Worm (Caenorhabditis elegans) whole organism, mixed stage, embryonic: ENCODE measurements around the gene cnep-1.

ENCODE experiments used
- bed-3 ChIP-seq: fragments of 200-800 bp; sonication (Bioruptor generic); optimal IDR thresholded peaks from 3 replicates; lab custom pipeline; 2018; ENCODE audit warnings: mild to moderate bottlenecking, missing genetic modification characterization, moderate library complexity, missing compliant biosample characterization
- blmp-1 ChIP-seq: fragments of 150-350 bp; optimal IDR thresholded peaks from 2 replicates; lab custom pipeline; 2014; ENCODE audit warnings: missing biosample characterization, missing genetic modification characterization
- ceh-39 ChIP-seq: fragments of 150-350 bp; optimal IDR thresholded peaks from 2 replicates; lab custom pipeline; 2014; ENCODE audit warnings: missing biosample characterization, missing genetic modification characterization
- ceh-43 ChIP-seq: fragments of 200-800 bp; sonication (Bioruptor generic); optimal IDR thresholded peaks from 2 replicates; lab custom pipeline; 2018; ENCODE audit warnings: mild to moderate bottlenecking, missing genetic modification characterization, moderate library complexity, missing compliant biosample characterization
- ceh-83 ChIP-seq: fragments of 200-800 bp; sonication (Bioruptor generic); optimal IDR thresholded peaks from 2 replicates; lab custom pipeline; 2018; ENCODE audit warnings: mild to moderate bottlenecking, missing genetic modification characterization, missing compliant biosample characterization
- ces-1 ChIP-seq: fragments of 150-350 bp; optimal IDR thresholded peaks from 2 replicates; lab custom pipeline; 2014; ENCODE audit warnings: missing biosample characterization, missing genetic modification reagents, missing genetic modification characterization
- drap-1 ChIP-seq: fragments of 200-800 bp; sonication (Bioruptor generic); optimal IDR thresholded peaks from 3 replicates; lab custom pipeline; 2018; ENCODE audit warnings: mild to moderate bottlenecking, missing genetic modification characterization, missing compliant biosample characterization
- elt-1 ChIP-seq: sonication (generic microtip); optimal IDR thresholded peaks from 2 replicates; lab custom pipeline; 2017; ENCODE audit warnings: missing genetic modification characterization, mild to moderate bottlenecking, missing compliant biosample characterization, antibody characterized with exemption, moderate library complexity, borderline replicate concordance; ENCODE audit not compliant: insufficient read depth
- elt-3 ChIP-seq: fragments of 150-350 bp; optimal IDR thresholded peaks from 2 replicates; lab custom pipeline; 2014; ENCODE audit warnings: missing biosample characterization, missing genetic modification characterization
- flh-1 ChIP-seq: fragments of 200-800 bp; sonication (Bioruptor generic); optimal IDR thresholded peaks from 2 replicates; lab custom pipeline; 2018; ENCODE audit warnings: mild to moderate bottlenecking, missing genetic modification characterization, moderate library complexity, missing compliant biosample characterization
- ham-2 ChIP-seq: fragments of 200-800 bp; sonication (Bioruptor generic); optimal IDR thresholded peaks from 2 replicates; lab custom pipeline; 2018; ENCODE audit warnings: mild to moderate bottlenecking, missing genetic modification characterization, missing compliant biosample characterization
- hlh-1 ChIP-seq: fragments of 150-350 bp; optimal IDR thresholded peaks from 2 replicates; lab custom pipeline; 2014; ENCODE audit warnings: missing biosample characterization, missing genetic modification reagents, missing genetic modification characterization
- lin-13 ChIP-seq: fragments of 150-350 bp; optimal IDR thresholded peaks from 2 replicates; lab custom pipeline; 2014; ENCODE audit warnings: missing biosample characterization, missing genetic modification characterization
- lin-32 ChIP-seq: fragments of 200-800 bp; sonication (Bioruptor generic); optimal IDR thresholded peaks from 2 replicates; lab custom pipeline; 2018; ENCODE audit warnings: mild to moderate bottlenecking, missing genetic modification characterization, missing compliant biosample characterization
- lsy-2 ChIP-seq: fragments of 150-350 bp; optimal IDR thresholded peaks from 2 replicates; lab custom pipeline; 2014; ENCODE audit warnings: missing biosample characterization, missing genetic modification characterization
- mab-5 ChIP-seq: fragments of 150-350 bp; optimal IDR thresholded peaks from 2 replicates; lab custom pipeline; 2014; ENCODE audit warnings: missing biosample characterization, missing genetic modification characterization
- mep-1 ChIP-seq: fragments of 150-350 bp; optimal IDR thresholded peaks from 2 replicates; lab custom pipeline; 2017; ENCODE audit warnings: missing biosample characterization, missing genetic modification reagents, missing genetic modification characterization, inconsistent platforms
- mls-2 ChIP-seq: sonication (generic microtip); optimal IDR thresholded peaks from 2 replicates; lab custom pipeline; 2016; ENCODE audit warnings: mild to moderate bottlenecking, missing genetic modification characterization, moderate library complexity, missing compliant biosample characterization
- nhr-12 ChIP-seq: fragments of 150-350 bp; optimal IDR thresholded peaks from 2 replicates; lab custom pipeline; 2014; ENCODE audit warnings: missing biosample characterization, missing genetic modification characterization
- nhr-2 ChIP-seq: fragments of 150-350 bp; optimal IDR thresholded peaks from 2 replicates; lab custom pipeline; 2014; ENCODE audit warnings: missing biosample characterization, missing genetic modification characterization
- nhr-237 ChIP-seq: fragments of 150-350 bp; optimal IDR thresholded peaks from 2 replicates; lab custom pipeline; 2014; ENCODE audit warnings: missing biosample characterization, missing genetic modification characterization
- nhr-28 ChIP-seq: fragments of 150-350 bp; optimal IDR thresholded peaks from 2 replicates; lab custom pipeline; 2014; ENCODE audit warnings: missing biosample characterization, missing genetic modification characterization
- nhr-76 ChIP-seq: sonication (generic microtip); optimal IDR thresholded peaks from 2 replicates; lab custom pipeline; 2017; ENCODE audit warnings: missing biosample characterization, missing genetic modification characterization
- pha-4 ChIP-seq: fragments of 150-350 bp; optimal IDR thresholded peaks from 2 replicates; lab custom pipeline; 2018; ENCODE audit warnings: missing biosample characterization, missing genetic modification reagents, missing genetic modification characterization
- sem-2 ChIP-seq: fragments of 200-800 bp; sonication (Bioruptor generic); optimal IDR thresholded peaks from 2 replicates; lab custom pipeline; 2018; ENCODE audit warnings: mild to moderate bottlenecking, missing genetic modification characterization, missing compliant biosample characterization
- snpc-4 ChIP-seq: fragments of 150-350 bp; optimal IDR thresholded peaks from 2 replicates; lab custom pipeline; 2014; ENCODE audit warnings: missing biosample characterization, missing genetic modification characterization
- sptf-1 ChIP-seq: sonication (generic microtip); optimal IDR thresholded peaks from 2 replicates; lab custom pipeline; 2017; ENCODE audit warnings: mild to moderate bottlenecking, missing genetic modification characterization, moderate library complexity, missing compliant biosample characterization
- tbx-8 ChIP-seq: fragments of 200-800 bp; sonication (Bioruptor generic); optimal IDR thresholded peaks from 2 replicates; lab custom pipeline; 2018; ENCODE audit warnings: mild to moderate bottlenecking, missing genetic modification characterization, moderate library complexity, missing compliant biosample characterization
- unc-120 ChIP-seq: sonication (generic microtip); optimal IDR thresholded peaks from 2 replicates; lab custom pipeline; 2017; ENCODE audit warnings: missing genetic modification characterization, missing compliant biosample characterization; ENCODE audit not compliant: poor library complexity, severe bottlenecking
- unc-39 ChIP-seq: fragments of 150-350 bp; optimal IDR thresholded peaks from 2 replicates; lab custom pipeline; 2014; ENCODE audit warnings: missing biosample characterization, missing genetic modification characterization
- unc-62 ChIP-seq: fragments of 150-350 bp; optimal IDR thresholded peaks from 2 replicates; lab custom pipeline; 2014; ENCODE audit warnings: missing biosample characterization, missing genetic modification reagents, missing genetic modification characterization
- zip-8 ChIP-seq: fragments of 150-350 bp; optimal IDR thresholded peaks from 2 replicates; lab custom pipeline; 2014; ENCODE audit warnings: missing biosample characterization, missing genetic modification characterization
- ztf-11 ChIP-seq: fragments of 150-350 bp; optimal IDR thresholded peaks from 2 replicates; lab custom pipeline; 2014; ENCODE audit warnings: missing biosample characterization, missing genetic modification characterization

Gene cnep-1

DNA sequence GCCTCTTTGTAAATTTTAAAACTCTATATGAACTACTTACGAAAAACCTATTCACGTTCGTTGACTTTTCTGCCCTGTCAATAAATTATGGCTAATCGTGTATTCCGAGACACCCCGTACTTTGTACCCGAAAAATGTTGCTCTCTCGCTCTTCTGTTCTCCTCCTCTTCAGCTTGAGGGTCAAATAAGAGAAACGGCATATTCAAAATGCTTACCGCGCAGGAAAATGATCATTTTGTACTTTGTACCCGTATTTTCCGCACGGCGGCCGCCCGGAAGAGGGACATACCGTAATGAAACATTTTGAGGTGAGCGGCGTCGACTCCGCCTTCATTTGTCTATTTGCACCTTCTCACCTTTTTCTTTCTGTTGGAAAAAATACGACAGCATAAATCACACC lies 33.5 kb downstream of the cnep-1 start:
- TF ChIP-seq ces-1 (no peak), sem-2 (GFP tag; lab: Kevin White, UChicago) (no peak), pha-4 (peak; percentile 70), unc-39 (tag; lab: Kevin White, UChicago) (no peak), lsy-2 (no peak), lin-13 (no peak), nhr-12 (no peak), ceh-83 (GFP tag; lab: Kevin White, UChicago) (no peak), drap-1 (GFP tag; lab: Kevin White, UChicago) (no peak), tbx-8 (no peak), nhr-28 (tag; lab: Kevin White, UChicago) (no peak), hlh-1 (no peak), elt-3 (tag; lab: Kevin White, UChicago) (no peak), flh-1 (no peak), ham-2 (GFP tag; lab: Kevin White, UChicago) (peak; percentile 56)

DNA sequence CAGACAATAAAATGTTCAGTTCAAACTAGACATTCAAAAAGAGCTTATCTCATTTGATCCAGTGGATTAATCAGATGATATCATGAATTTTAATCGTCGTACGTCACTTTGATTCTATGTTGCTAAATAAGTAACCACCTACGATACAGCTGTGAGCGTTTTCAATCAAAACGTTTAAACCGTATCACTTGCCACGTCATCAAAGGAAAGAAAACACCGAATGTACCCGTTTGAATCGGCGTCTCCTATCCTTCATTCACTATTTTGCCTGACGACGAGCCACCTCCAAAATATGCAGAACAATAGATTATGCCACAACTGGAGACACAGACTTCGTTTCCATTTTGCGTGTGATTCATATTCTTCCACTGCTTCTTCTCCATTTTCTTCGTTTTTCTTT lies 35.7 kb downstream of the cnep-1 start:
- TF ChIP-seq snpc-4 (no peak), ceh-83 (GFP tag; lab: Kevin White, UChicago) (no peak), bed-3 (GFP tag; lab: Kevin White, UChicago) (no peak), nhr-76 (tag; lab: Kevin White, UChicago) (no peak), mab-5 (tag; lab: Kevin White, UChicago) (no peak), ztf-11 (no peak), pha-4 (no peak), ceh-43 (no peak), unc-120 (no peak), lin-32 (GFP tag; lab: Kevin White, UChicago) (no peak), elt-3 (tag; lab: Kevin White, UChicago) (no peak), hlh-1 (no peak), blmp-1 (tag; lab: Kevin White, UChicago) (no peak)
- TF ChIP-seq, all 35 proteins: peak for 0

DNA sequence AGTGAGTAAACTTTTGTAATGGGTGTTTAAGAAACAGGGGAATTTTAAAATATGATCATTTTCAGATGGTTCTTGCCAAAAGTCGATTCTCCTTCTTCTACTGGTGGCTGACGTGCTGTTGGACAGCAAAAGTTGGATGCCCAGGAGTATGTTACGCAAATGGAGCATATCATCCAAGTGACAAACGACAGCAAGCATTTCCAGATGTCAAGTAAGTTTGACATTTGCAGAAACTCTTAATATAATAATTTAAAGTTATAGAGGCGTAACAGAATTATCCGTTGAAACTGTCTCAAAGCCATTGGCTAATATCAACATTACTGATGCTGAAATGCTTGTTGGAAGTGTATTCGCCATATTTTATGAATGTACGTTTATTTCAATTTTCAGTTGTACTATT lies 37.9 kb downstream of the cnep-1 start:
- TF ChIP-seq unc-39 (tag; lab: Kevin White, UChicago) (no peak), nhr-237 (tag; lab: Kevin White, UChicago) (no peak), elt-1 (tag; lab: Kevin White, UChicago) (no peak), ceh-43 (no peak), unc-62 (GFP tag; lab: Kevin White, UChicago) (no peak), zip-8 (tag; lab: Kevin White, UChicago) (no peak), ceh-39 (tag; lab: Kevin White, UChicago) (no peak), sem-2 (GFP tag; lab: Kevin White, UChicago) (no peak), elt-3 (tag; lab: Kevin White, UChicago) (no peak), lsy-2 (no peak)

DNA sequence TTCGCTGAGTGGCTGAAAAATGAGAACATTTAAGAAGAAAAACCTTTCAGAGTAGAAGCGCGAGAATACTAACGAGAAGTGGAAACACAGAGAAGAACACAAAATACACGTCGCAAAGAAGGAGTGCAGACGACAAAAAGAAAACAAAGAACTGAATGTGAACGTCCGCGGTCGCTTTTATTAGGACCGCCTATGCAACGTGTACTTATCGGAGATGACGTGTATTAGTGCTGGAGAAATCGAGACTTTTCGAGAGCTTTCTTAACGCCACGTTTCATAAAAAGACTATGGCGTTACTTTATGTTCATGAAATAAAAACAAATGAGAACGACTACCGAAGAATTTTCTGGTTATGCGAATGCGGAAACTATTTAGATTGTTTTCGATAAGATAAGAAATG lies 42.4 kb downstream of the cnep-1 start, which contains the start of gene hsp-4:
TSS of gene hsp-4 (minus strand) at position 139 of the 400 bp plus-strand sequence.
- TF ChIP-seq nhr-2 (tag; lab: Kevin White, UChicago) = peak; percentile 10
- TF ChIP-seq bed-3 (GFP tag; lab: Kevin White, UChicago) = no peak

DNA sequence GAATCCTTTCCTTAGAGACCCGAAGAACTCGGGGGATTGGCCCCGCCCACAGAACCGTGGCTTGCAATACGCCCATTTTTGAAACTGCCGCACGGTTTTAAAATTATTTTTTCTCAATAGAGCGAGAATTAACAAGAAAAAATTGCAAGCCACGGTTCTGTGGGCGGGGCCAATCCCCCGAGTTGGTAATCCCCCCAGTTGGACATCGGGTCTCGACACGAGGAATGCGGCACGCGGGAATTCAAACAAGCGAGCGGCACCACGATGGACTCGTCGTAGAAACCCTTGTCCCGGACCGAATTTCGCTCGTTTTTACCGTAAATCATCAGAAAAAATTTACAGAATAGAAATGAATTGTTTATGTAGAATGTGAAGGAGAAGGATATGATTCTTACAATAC lies 42.9 kb downstream of the cnep-1 start:
- TF ChIP-seq elt-1 (tag; lab: Kevin White, UChicago) = no peak
- TF ChIP-seq zip-8 (tag; lab: Kevin White, UChicago) = no peak
- TF ChIP-seq mep-1 (tag; lab: Kevin White, UChicago) = no peak
- no peak for TF ChIP-seq ceh-39 (tag; lab: Kevin White, UChicago)
- no peak for TF ChIP-seq sptf-1 (tag; lab: Kevin White, UChicago)
- no peak for TF ChIP-seq ces-1

DNA sequence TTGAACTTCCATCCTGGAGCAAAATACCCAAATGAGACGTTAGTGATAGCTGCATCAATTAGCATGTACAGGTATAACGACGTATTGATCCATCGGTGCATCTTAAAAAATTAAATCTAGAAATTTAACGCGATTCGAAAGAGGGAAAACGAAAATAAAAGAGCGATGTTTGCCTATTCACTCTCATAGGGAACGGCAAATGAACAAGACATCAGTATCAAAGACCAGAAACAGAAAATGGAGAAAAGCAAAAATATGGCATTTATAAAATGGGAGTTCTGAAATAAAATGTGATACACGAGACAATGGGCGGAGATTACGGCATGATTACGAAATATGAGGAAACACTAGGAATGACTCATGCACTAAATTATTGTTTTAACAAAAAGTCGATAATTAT lies 46.2 kb downstream of the cnep-1 start, which contains the start of gene haf-2:
TSS of gene haf-2 (minus strand) at position 101 of the 400 bp plus-strand sequence.
- TF ChIP-seq mep-1 (tag; lab: Kevin White, UChicago) (no peak), ceh-83 (GFP tag; lab: Kevin White, UChicago) (no peak), hlh-1 (no peak), bed-3 (GFP tag; lab: Kevin White, UChicago) (no peak), nhr-237 (tag; lab: Kevin White, UChicago) (no peak), blmp-1 (tag; lab: Kevin White, UChicago) (no peak), nhr-2 (tag; lab: Kevin White, UChicago) (no peak), flh-1 (no peak), unc-62 (GFP tag; lab: Kevin White, UChicago) (no peak), zip-8 (tag; lab: Kevin White, UChicago) (no peak), unc-39 (tag; lab: Kevin White, UChicago) (no peak), pha-4 (no peak), nhr-76 (tag; lab: Kevin White, UChicago) (no peak), snpc-4 (no peak), sem-2 (GFP tag; lab: Kevin White, UChicago) (no peak), ceh-39 (tag; lab: Kevin White, UChicago) (no peak), mls-2 (tag; lab: Kevin White, UChicago) (no peak), ceh-43 (no peak), lin-13 (no peak)
